Fruit fly (Drosophila melanogaster): Measurements from ENCODE around the gene yellow-e2.

The yellow-e2 gene

DNA sequence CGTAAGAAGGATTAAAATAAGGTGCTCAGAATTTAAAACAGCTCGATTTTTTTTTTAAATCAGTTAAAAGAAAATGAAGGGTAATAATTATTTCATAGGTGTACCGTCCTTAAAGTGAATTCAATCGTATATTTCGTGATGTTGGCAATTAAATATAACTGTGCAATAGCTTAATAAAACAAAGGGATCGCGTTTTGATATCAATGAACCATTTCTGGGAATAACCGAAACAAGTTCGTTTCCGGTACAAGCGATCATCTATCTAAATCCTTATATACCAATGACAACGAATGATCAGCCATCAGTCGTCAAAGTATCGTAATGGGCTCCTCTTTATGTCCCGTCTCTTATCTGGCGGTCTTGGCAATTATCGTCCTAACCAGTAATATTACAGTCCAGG, 37.5 kb downstream of the yellow-e2 start, which contains the start of gene CheA87a:
Gene CheA87a, plus strand, starts transcription at position 301 of the 400 bp plus-strand sequence.
- no peak for TF ChIP-seq Dll (optimal IDR thresholded peaks at IDR 0.05)

DNA sequence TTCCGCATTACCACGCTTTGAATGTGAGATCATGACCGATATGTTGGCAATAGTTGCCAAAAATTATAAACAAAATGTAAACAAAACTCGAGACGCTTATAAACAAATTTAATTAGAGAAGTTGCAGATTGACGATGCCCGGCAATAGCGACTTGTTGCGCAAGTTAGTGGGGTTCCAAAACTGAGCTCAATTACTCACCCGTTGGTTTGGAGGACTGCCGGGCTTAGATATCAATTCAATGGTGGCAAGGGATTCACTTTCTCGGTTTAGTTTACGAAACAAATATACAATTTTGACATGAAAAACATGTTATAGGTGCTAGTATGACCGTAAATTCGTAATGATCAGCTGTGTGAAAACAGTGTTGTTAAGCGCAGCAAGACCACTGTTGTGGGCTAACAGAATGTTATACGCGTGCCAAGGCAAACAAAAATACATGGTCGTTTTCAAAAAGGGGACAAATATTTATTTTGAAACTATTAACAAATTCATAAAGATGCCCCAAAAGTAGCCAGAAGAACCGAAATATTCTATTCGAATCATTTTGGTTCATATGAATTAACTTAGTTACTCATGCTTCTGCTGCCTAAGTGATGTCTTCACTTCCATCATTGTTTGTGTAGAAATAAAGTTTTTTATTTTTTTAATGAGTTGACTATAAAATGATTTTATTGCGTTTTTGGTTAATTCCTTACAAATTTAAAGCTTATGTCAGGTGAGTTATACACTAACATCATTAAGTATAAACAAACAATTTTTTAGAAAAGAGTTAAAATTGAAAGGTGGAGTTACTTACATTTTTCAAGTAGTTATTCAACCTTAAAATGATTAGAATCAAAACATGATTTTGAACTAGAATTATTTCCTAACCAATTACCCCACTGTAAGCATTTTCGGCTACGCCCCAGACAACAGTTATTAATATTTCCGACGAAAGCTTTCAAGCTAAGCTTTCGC, 40.0 kb downstream of the yellow-e2 start, which contains the start of gene Elp6:
Gene Elp6, minus strand, starts transcription at position 350 of the 958 bp plus-strand sequence.
- TF ChIP-seq pan (optimal IDR thresholded peaks at IDR 0.05) (no peak), CG8478 (optimal IDR thresholded peaks at IDR 0.05) (no peak), psq (optimal IDR thresholded peaks at IDR 0.05) (no peak), Dll (optimal IDR thresholded peaks at IDR 0.05) (no peak), EcR (GFP tag; optimal IDR thresholded peaks at IDR 0.05) (no peak), usp (GFP tag; optimal IDR thresholded peaks at IDR 0.05) (no peak)

DNA sequence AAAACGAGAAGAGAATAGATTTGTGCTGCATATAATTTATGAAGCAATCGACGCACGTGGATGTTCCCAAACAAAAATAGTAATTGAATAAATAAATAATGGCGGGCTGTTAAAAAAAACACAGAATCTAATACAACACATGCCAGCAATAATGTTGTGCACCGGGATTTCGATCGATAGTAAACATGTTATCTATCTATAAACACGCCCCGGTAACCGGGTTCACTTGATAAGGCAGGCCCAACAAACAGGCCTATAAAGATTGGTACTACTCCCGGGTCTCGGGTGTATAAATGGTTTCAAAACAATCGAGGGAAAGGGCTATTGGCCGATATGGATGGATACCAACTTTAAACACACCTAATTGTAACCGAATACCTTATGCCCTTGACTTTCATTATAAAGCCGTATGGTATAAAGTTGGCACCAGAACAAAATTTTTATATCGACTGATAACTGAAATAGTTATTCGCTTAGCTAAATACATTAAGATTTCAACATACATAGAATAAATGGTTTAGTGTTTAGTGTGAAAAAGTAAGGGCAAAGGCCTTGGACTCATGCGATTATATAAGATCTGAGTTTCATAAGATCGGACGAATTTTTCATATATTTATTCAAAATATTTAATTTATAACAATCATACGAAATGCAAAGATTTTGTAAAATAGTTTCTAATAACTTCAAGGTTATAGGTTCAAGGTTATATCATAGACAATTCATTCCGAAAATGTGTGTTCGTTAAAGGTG, 41.0 kb downstream of the yellow-e2 start:
- TF ChIP-seq psq (optimal IDR thresholded peaks at IDR 0.05) (no peak), Dll (optimal IDR thresholded peaks at IDR 0.05) (no peak), EcR (GFP tag; optimal IDR thresholded peaks at IDR 0.05) (no peak), pan (optimal IDR thresholded peaks at IDR 0.05) (no peak)

DNA sequence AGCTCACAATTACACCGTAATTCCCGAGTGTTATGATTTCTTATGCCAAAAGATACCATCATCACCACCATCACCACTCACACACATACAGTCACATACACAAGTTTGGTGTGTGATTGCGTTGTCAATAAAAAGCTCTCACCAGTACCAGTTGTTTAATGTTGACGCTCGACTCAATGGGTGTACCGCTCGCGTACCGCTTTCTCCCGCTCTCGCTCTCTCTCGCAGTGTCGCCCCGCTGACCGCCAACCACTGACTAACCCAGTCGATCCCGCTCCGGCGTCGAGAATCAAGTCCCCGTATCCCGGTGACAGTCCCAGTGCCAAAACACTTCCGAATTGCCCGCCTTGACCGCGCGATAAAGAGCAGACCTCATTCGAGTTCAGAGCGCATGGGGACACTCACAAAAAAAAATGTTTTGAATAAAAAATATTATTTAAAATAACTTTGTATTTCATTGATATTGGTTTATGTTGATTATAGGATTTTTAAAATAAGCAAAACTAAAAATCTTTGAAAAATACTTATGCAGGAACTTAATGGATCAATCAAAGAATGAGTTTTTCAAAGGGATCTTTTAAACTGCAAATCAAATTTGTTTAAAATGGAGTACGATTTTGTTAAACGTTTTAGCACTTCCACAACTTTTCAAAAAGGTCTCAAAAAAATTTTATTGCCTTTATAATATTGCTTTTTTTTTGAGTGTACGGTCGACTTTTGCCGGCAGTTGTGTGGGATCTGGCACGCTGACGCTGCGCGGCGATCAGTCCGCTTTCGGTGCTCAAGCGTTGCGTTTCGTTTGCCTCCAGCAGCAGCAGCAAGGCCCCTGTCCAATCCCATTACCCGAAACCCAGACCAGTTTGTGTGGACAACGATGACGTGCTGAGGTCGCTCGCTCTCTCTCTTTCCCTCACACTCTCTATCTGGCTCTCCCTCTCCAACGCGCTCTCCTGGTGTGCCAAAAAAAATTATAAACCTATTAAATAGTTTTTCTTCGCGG, 42.3 kb downstream of the yellow-e2 start, which contains the start of gene Dic1:
Gene Dic1, plus strand, starts transcription at position 764 of the 1,000 bp plus-strand sequence.
- TF ChIP-seq pan (optimal IDR thresholded peaks at IDR 0.05): no peak
- no peak for TF ChIP-seq EcR (GFP tag; optimal IDR thresholded peaks at IDR 0.05)
- peak; percentile 90 for TF ChIP-seq Dll (optimal IDR thresholded peaks at IDR 0.05)
- TF ChIP-seq psq (optimal IDR thresholded peaks at IDR 0.05): no peak

DNA sequence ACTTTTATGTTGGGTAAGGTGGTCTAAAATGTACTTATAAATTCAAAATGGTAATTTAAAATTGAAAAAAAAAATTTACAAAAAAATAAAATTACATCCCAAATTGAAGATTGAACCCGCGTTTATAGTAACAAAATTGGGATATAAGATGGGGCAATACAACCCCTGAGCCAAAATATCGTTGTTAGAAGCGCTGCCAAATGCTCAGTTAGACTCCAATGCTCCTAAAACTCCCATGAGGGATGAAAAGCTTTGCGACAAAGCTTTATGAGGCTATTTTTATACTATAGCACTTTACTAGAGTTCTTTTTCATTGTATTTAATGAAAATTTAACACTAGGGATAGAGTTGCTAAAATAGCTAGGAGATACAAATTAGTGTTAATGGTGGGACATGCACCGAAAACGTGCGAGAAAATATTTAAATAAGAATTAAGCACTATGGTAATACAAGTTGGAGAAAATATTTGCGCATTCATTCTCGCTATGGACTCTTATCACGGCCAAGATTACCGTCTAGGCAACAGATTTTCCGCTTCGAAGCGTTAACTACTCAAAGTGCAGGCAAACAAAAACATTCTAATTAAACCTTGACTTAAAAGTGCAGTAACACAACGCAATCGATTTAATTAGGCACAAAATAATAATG, 43.3 kb downstream of the yellow-e2 start:
- TF ChIP-seq usp (GFP tag; optimal IDR thresholded peaks at IDR 0.05): no peak
- TF ChIP-seq pan (optimal IDR thresholded peaks at IDR 0.05): no peak
- TF ChIP-seq psq (optimal IDR thresholded peaks at IDR 0.05): no peak
- no peak for TF ChIP-seq CG8478 (optimal IDR thresholded peaks at IDR 0.05)
- TF ChIP-seq Dll (optimal IDR thresholded peaks at IDR 0.05): no peak
- TF ChIP-seq EcR (GFP tag; optimal IDR thresholded peaks at IDR 0.05): no peak

dm6 chr3R:13360108-13360507, 46.7 kb downstream of the yellow-e2 start:
- no peak for TF ChIP-seq EcR (GFP tag; optimal IDR thresholded peaks at IDR 0.05)
- TF ChIP-seq CG8478 (optimal IDR thresholded peaks at IDR 0.05): no peak
- no peak for TF ChIP-seq Dll (optimal IDR thresholded peaks at IDR 0.05)
- TF ChIP-seq pan (optimal IDR thresholded peaks at IDR 0.05): no peak
- TF ChIP-seq psq (optimal IDR thresholded peaks at IDR 0.05): no peak
- no peak for TF ChIP-seq usp (GFP tag; optimal IDR thresholded peaks at IDR 0.05)

- TF ChIP-seq CG8478 (optimal IDR thresholded peaks at IDR 0.05): no peak
Measured at dm6 chr3R:13356960-13357359, 49.8 kb downstream of the yellow-e2 start.
